Worm (Caenorhabditis elegans) whole organism, L4/young adult: ENCODE measurements around the gene unc-26.

Experiments
- W03F9.2 ChIP-seq: fragments of 150-350 bp; optimal IDR thresholded peaks from 2 replicates; lab custom pipeline; 2014; ENCODE audit warnings: missing biosample characterization, missing genetic modification characterization
- dao-5 ChIP-seq: sonication (generic microtip); optimal IDR thresholded peaks from 2 replicates; lab custom pipeline; 2016; ENCODE audit warnings: missing genotype, missing genetic modification characterization, moderate library complexity, missing compliant biosample characterization
- him-1 ChIP-seq: sonication (generic microtip); optimal IDR thresholded peaks from 2 replicates; lab custom pipeline; 2016; ENCODE audit warnings: missing genotype, missing genetic modification reagents, missing genetic modification characterization, missing compliant biosample characterization

DNA sequence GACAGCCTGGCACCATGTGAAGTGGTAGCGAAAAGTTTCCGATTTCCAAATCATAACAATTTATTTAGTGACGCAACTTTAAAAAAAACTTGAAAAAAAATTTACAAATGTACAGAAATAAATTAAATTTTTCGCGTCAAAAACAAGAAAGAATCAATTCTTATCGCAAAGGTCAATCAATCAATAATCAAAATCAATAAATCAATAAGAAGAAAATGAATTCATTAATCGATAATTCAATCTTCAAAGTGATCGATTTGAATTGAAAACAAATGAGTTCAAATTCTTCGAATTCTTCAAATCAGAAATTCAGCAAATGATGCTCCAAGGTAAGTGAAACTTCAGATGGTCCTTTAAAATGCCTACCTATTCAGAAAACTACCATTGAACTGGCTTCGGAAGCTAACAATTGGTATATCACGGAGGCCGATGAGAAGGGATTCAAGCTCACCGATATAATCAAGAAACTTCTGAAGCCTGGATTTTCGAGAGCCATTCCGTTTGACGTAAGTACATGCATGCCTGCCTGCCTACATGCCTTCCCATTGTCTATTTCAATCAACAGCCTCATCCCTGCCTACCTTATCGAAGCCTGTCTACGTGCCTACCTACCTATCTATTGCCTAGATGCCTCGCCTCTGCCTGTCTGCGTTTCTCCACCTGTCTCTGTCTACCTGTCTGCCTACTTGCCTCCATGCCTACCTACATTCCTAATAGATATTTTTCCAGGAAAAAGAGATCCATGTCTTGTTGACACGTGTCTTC, 47.8 kb upstream of the unc-26 start:
- TF ChIP-seq him-1 (tag; lab: Kevin White, UChicago) (no peak), W03F9.2 (no peak), dao-5 (no peak)
